Worm (Caenorhabditis elegans): ENCODE results near the gene F59A6.10.

ce11 chrII:5039912-5040311, 36.2 kb downstream of the F59A6.10 start, which contains the start of gene golg-2:
- TF ChIP-seq aly-1 (tag; optimal IDR thresholded peaks at IDR 0.05): no peak
- no peak for TF ChIP-seq tbx-37 (GFP tag; conservative IDR thresholded peaks at IDR 0.05)
- no peak for TF ChIP-seq flt-1 (GFP tag; IDR thresholded peaks at IDR 0.05)
- TF ChIP-seq tbx-11 (GFP tag; IDR thresholded peaks at IDR 0.05): no peak
- TF ChIP-seq ama-1 (optimal IDR thresholded peaks at IDR 0.05): no peak
- TF ChIP-seq hnd-1 (tag; optimal IDR thresholded peaks at IDR 0.05): no peak
- no peak for TF ChIP-seq hmg-4 (GFP tag; optimal IDR thresholded peaks at IDR 0.05)
- no peak for TF ChIP-seq scrt-1 (GFP tag; IDR thresholded peaks at IDR 0.05)
- TF ChIP-seq pes-1 (GFP tag; IDR thresholded peaks at IDR 0.05): no peak
- TF ChIP-seq tra-4 (tag; optimal IDR thresholded peaks at IDR 0.05): no peak
- no peak for TF ChIP-seq ets-7 (tag; optimal IDR thresholded peaks at IDR 0.05)

Data from whole organism, early embryonic.